Worm (Caenorhabditis elegans): ENCODE data around the gene C07D10.1.

DNA sequence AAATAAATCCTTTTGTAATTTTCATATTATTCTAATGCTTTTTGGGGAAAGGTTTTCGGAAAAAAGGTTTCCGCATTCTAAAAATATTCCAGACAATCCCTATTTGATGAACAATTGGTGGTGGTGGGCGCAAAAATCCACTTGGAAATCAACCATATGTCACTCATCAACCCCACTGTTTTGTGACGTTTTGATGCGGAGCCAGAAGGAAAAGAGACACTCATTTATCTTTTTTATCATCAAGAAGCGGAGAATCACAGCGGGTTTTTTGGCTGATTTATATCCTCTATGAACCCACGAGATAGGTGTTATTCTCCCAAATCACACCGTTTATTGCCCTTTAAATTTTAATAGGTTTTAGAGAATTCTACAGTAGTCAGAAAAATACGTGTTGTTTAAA, 41.6 kb upstream of the C07D10.1 start:
- TF ChIP-seq ces-1 (GFP tag; optimal IDR thresholded peaks at IDR 0.05) (no peak), skn-1 (tag; optimal IDR thresholded peaks at IDR 0.05) (no peak), attf-4 (tag; optimal IDR thresholded peaks at IDR 0.05) (no peak), ztf-11 (tag; optimal IDR thresholded peaks at IDR 0.05) (no peak), zag-1 (tag; optimal IDR thresholded peaks at IDR 0.05) (no peak)
